Worm (Caenorhabditis elegans) whole organism, late embryonic: ENCODE results near the gene pcp-1.

Experiments
- C08G9.2 ChIP-seq: sonication (generic microtip); optimal IDR thresholded peaks from 2 replicates; lab custom pipeline; 2016; ENCODE audit warnings: mild to moderate bottlenecking, missing genetic modification characterization, moderate library complexity, missing compliant biosample characterization
- F13H6.1 ChIP-seq: sonication (generic microtip); optimal IDR thresholded peaks from 2 replicates; lab custom pipeline; 2016; ENCODE audit warnings: missing genetic modification characterization, missing compliant biosample characterization
- K02D7.2 ChIP-seq: sonication (generic microtip); optimal IDR thresholded peaks from 2 replicates; lab custom pipeline; 2017; ENCODE audit warnings: mild to moderate bottlenecking, missing genetic modification characterization, missing compliant biosample characterization
- T23F11.4 ChIP-seq: fragments of 200-800 bp; sonication (Bioruptor generic); optimal IDR thresholded peaks from 2 replicates; lab custom pipeline; 2018; ENCODE audit warnings: mild to moderate bottlenecking, missing genetic modification characterization, missing compliant biosample characterization
- Y22D7AL.16 ChIP-seq: sonication (generic microtip); optimal IDR thresholded peaks from 2 replicates; lab custom pipeline; 2016; ENCODE audit warnings: missing genetic modification characterization, missing compliant biosample characterization
- ahr-1 ChIP-seq: sonication (generic microtip); optimal IDR thresholded peaks from 2 replicates; lab custom pipeline; 2016; ENCODE audit warnings: missing genetic modification characterization, missing compliant biosample characterization
- ama-1 ChIP-seq: fragments of 150-350 bp; optimal IDR thresholded peaks from 2 replicates; lab custom pipeline; 2014
- ceh-14 ChIP-seq: sonication (generic microtip); optimal IDR thresholded peaks from 2 replicates; lab custom pipeline; 2016; ENCODE audit warnings: missing genotype, missing genetic modification characterization, missing compliant biosample characterization
- ceh-18 ChIP-seq: sonication (generic microtip); optimal IDR thresholded peaks from 2 replicates; lab custom pipeline; 2016; ENCODE audit warnings: missing genetic modification characterization, missing compliant biosample characterization
- ceh-19 ChIP-seq: fragments of 200-800 bp; sonication (Bioruptor generic); optimal IDR thresholded peaks from 2 replicates; lab custom pipeline; 2018; ENCODE audit warnings: mild to moderate bottlenecking, missing genetic modification characterization, missing compliant biosample characterization
- ceh-2 ChIP-seq: sonication (generic microtip); optimal IDR thresholded peaks from 2 replicates; lab custom pipeline; 2016; ENCODE audit warnings: missing genotype, missing genetic modification characterization, missing compliant biosample characterization
- ceh-22 ChIP-seq: sonication (generic microtip); optimal IDR thresholded peaks from 2 replicates; lab custom pipeline; 2017; ENCODE audit warnings: missing biosample characterization, missing genetic modification characterization
- ceh-30 ChIP-seq: fragments of 150-350 bp; optimal IDR thresholded peaks from 2 replicates; lab custom pipeline; 2014; ENCODE audit warnings: missing biosample characterization, missing genetic modification characterization
- ceh-31 ChIP-seq: sonication (generic microtip); optimal IDR thresholded peaks from 2 replicates; lab custom pipeline; 2016; ENCODE audit warnings: missing genetic modification characterization, missing compliant biosample characterization
- ceh-34 ChIP-seq: sonication (generic microtip); optimal IDR thresholded peaks from 2 replicates; lab custom pipeline; 2016; ENCODE audit warnings: mild to moderate bottlenecking, missing genetic modification characterization, missing compliant biosample characterization
- ceh-45 ChIP-seq: fragments of 200-800 bp; sonication (Bioruptor generic); IDR thresholded peaks from 2 replicates; pipeline ENCODE4 v1.3.6; 2022; ENCODE audit warnings: missing genetic modification reagents, missing genetic modification characterization, missing compliant biosample characterization
- ceh-9 ChIP-seq: sonication (generic microtip); optimal IDR thresholded peaks from 2 replicates; lab custom pipeline; 2016; ENCODE audit warnings: mild to moderate bottlenecking, missing genetic modification characterization, inconsistent platforms, missing compliant biosample characterization
- dmd-4 ChIP-seq: sonication (generic microtip); optimal IDR thresholded peaks from 2 replicates; lab custom pipeline; 2016; ENCODE audit warnings: borderline replicate concordance, missing genetic modification characterization, missing compliant biosample characterization
- fax-1 ChIP-seq: sonication (generic microtip); optimal IDR thresholded peaks from 2 replicates; lab custom pipeline; 2016; ENCODE audit warnings: missing genotype, missing genetic modification characterization, missing compliant biosample characterization
- hlh-8 ChIP-seq: sonication (generic microtip); optimal IDR thresholded peaks from 2 replicates; lab custom pipeline; 2016; ENCODE audit warnings: missing genotype, missing genetic modification characterization, missing compliant biosample characterization
- lim-6 ChIP-seq: sonication (generic microtip); optimal IDR thresholded peaks from 2 replicates; lab custom pipeline; 2016; ENCODE audit warnings: missing genetic modification characterization, missing compliant biosample characterization
- nfya-1 ChIP-seq: sonication (generic microtip); optimal IDR thresholded peaks from 2 replicates; lab custom pipeline; 2017; ENCODE audit warnings: missing genetic modification characterization, mild to moderate bottlenecking, missing compliant biosample characterization, antibody characterized with exemption, moderate library complexity
- npax-4 ChIP-seq: sonication (generic microtip); optimal IDR thresholded peaks from 2 replicates; lab custom pipeline; 2016; ENCODE audit warnings: missing genetic modification characterization, missing compliant biosample characterization
- pat-9 ChIP-seq: fragments of 200-800 bp; sonication (Bioruptor generic); optimal IDR thresholded peaks from 2 replicates; lab custom pipeline; 2018; ENCODE audit warnings: mild to moderate bottlenecking, missing genetic modification characterization, moderate library complexity, missing compliant biosample characterization
- pax-1 ChIP-seq: fragments of 150-350 bp; optimal IDR thresholded peaks from 2 replicates; lab custom pipeline; 2014; ENCODE audit warnings: missing biosample characterization, missing genetic modification characterization
- pha-2 ChIP-seq: sonication (generic microtip); optimal IDR thresholded peaks from 2 replicates; lab custom pipeline; 2017; ENCODE audit warnings: mild to moderate bottlenecking, missing genetic modification characterization, missing compliant biosample characterization
- pha-4 ChIP-seq: fragments of 150-350 bp; optimal IDR thresholded peaks from 2 replicates; lab custom pipeline; 2018; ENCODE audit warnings: missing biosample characterization, missing genetic modification reagents, missing genetic modification characterization
- ref-2 ChIP-seq: sonication (generic microtip); optimal IDR thresholded peaks from 2 replicates; lab custom pipeline; 2016; ENCODE audit warnings: missing genetic modification characterization, missing compliant biosample characterization
- rnt-1 ChIP-seq: sonication (generic microtip); optimal IDR thresholded peaks from 2 replicates; lab custom pipeline; 2016; ENCODE audit warnings: missing genetic modification characterization, missing compliant biosample characterization
- sdc-2 ChIP-seq: sonication (generic microtip); optimal IDR thresholded peaks from 2 replicates; lab custom pipeline; 2016; ENCODE audit warnings: missing genotype, missing genetic modification characterization, missing compliant biosample characterization
- sox-2 ChIP-seq: fragments of 200-800 bp; sonication (Bioruptor generic); IDR thresholded peaks from 2 replicates; pipeline ENCODE4 v1.3.6; 2022; ENCODE audit warnings: missing genetic modification reagents, missing genetic modification characterization, missing compliant biosample characterization
- sox-4 ChIP-seq: sonication (generic microtip); optimal IDR thresholded peaks from 2 replicates; lab custom pipeline; 2017; ENCODE audit warnings: mild to moderate bottlenecking, missing genetic modification characterization, inconsistent platforms, missing compliant biosample characterization
- syd-9 ChIP-seq: sonication (generic microtip); optimal IDR thresholded peaks from 2 replicates; lab custom pipeline; 2016; ENCODE audit warnings: mild to moderate bottlenecking, missing genetic modification characterization, moderate library complexity, missing compliant biosample characterization
- tbx-2 ChIP-seq: sonication (generic microtip); optimal IDR thresholded peaks from 2 replicates; lab custom pipeline; 2016; ENCODE audit warnings: missing genetic modification characterization, missing compliant biosample characterization
- ttx-3 ChIP-seq: sonication (generic microtip); optimal IDR thresholded peaks from 2 replicates; lab custom pipeline; 2016; ENCODE audit warnings: missing genetic modification reagents, missing genetic modification characterization, missing compliant biosample characterization
- unc-3 ChIP-seq, 2 experiments: fragments of 200-800 bp in 1 of 2; sonication (Bioruptor generic) in 1 of 2; sonication (generic microtip) in 1 of 2; conservative IDR thresholded peaks in 1 of 2; optimal IDR thresholded peaks in 1 of 2; 2 replicates each; pipeline versions ENCODE4 v1.3.6 to Lab custom; 2016 to 2022; ENCODE audit warnings: missing compliant biosample characterization in 2 of 2, missing genetic modification characterization in 2 of 2, missing genetic modification reagents in 1 of 2
- unc-42 ChIP-seq: sonication (generic microtip); optimal IDR thresholded peaks from 2 replicates; lab custom pipeline; 2016; ENCODE audit warnings: missing genotype, missing genetic modification characterization, missing compliant biosample characterization
- unc-55 ChIP-seq: sonication (generic microtip); optimal IDR thresholded peaks from 2 replicates; lab custom pipeline; 2017; ENCODE audit warnings: missing biosample characterization, missing genetic modification reagents, missing genetic modification characterization

The pcp-1 gene

ce11 chrIII:7724433-7724832, 34.3 kb upstream of the pcp-1 start:
- TF ChIP-seq pha-4 (tag; lab: Kevin White, UChicago): no peak
- TF ChIP-seq ceh-19 (GFP tag; lab: Kevin White, UChicago): peak; percentile 31
- peak; percentile 25 for TF ChIP-seq unc-42 (tag; lab: Kevin White, UChicago)
- TF ChIP-seq ceh-34 (tag; lab: Kevin White, UChicago): peak; percentile 50

- TF ChIP-seq nfya-1 (peak; percentile 34), ceh-45 (GFP tag; lab: Robert Waterston, UW) (no peak), ceh-31 (tag; lab: Kevin White, UChicago) (peak; percentile 18), unc-42 (tag; lab: Kevin White, UChicago) (peak; percentile 54), sox-2 (GFP tag; lab: Robert Waterston, UW) (peak; percentile 47)
These were observed 33.0 kb upstream of the pcp-1 start for ce11 chrIII:7725483-7726250.

- TF ChIP-seq tbx-2 (no peak), ttx-3 (tag; lab: Kevin White, UChicago) (no peak), sdc-2 (tag; lab: Kevin White, UChicago) (no peak), sox-4 (no peak), ceh-31 (tag; lab: Kevin White, UChicago) (no peak), ceh-9 (tag; lab: Kevin White, UChicago) (no peak), ref-2 (tag; lab: Kevin White, UChicago) (no peak), ceh-22 (tag; lab: Kevin White, UChicago) (no peak), fax-1 (tag; lab: Kevin White, UChicago) (no peak), T23F11.4 (GFP tag; lab: Kevin White, UChicago) (no peak)
These were observed 32.2 kb upstream of the pcp-1 start for ce11 chrIII:7726500-7726899.

DNA sequence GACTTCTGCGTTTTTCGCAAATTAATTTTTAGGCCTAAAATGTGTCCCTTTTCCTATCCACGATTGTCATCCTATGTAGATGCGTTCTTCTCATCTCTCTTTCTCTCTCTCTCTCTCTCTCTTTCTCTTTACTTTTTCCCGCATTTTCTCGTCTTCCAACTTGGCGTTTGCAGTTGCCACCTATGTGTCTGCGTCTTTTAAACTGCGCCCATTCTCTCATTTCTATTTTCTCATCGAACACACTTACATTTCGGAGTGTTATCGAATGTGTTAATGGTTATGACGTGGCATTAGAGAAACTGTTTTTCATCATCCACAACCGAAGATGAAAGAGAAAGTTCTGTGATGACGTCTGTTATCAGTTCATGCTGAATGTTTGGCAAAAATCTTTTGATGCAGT, 30.2 kb upstream of the pcp-1 start:
- TF ChIP-seq rnt-1 (tag; lab: Kevin White, UChicago) (peak; percentile 13), dmd-4 (tag; lab: Kevin White, UChicago) (no peak), tbx-2 (peak; percentile 31), nfya-1 (peak; percentile 45), ceh-31 (tag; lab: Kevin White, UChicago) (peak; percentile 26), ref-2 (tag; lab: Kevin White, UChicago) (peak; percentile 59), ceh-34 (tag; lab: Kevin White, UChicago) (no peak)

ce11 chrIII:7729062-7729461, 29.6 kb upstream of the pcp-1 start:
- TF ChIP-seq npax-4 (tag; lab: Kevin White, UChicago): peak; percentile 7
- no peak for TF ChIP-seq hlh-8
- no peak for TF ChIP-seq ahr-1 (tag; lab: Kevin White, UChicago)

DNA sequence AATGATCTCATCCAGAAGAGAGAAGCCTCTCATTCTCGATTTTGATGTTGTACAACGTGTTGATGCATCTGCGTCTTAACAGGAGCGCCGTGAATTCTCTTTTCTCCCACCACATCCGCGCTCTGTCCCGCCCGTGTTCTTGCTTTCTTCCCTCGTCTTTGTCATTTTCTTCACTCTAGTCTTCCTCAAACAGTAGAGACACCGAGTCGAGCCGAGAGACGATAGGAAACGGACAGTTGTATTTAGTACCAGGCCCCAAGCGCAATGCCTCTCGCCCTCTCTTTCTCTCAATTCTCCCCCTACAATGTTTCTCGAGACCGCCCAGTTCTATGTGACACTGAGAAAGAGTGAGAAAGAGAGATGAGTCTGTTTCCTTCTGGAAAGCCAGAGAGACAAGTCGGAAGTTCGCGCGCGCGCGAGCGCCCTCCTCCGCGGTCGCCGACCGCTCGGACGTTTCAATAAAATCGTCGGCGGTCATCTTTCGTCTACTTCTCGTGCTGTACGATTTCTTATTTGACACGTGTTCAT, 29.1 kb upstream of the pcp-1 start, which contains the start of gene ZK112.4:
ZK112.4 (minus strand) TSS at position 478 of the 528 bp plus-strand sequence.
- TF ChIP-seq pha-2 (tag; lab: Kevin White, UChicago) (no peak), sox-4 (no peak), Y22D7AL.16 (tag; lab: Kevin White, UChicago) (no peak), ceh-34 (tag; lab: Kevin White, UChicago) (peak; percentile 88), T23F11.4 (GFP tag; lab: Kevin White, UChicago) (peak; percentile 36), unc-55 (GFP tag; lab: Kevin White, UChicago) (peak; percentile 82), ceh-9 (tag; lab: Kevin White, UChicago) (no peak), pat-9 (tag; lab: Kevin White, UChicago) (peak; percentile 2), ceh-22 (tag; lab: Kevin White, UChicago) (no peak), unc-3 (GFP tag; conservative IDR thresholded peaks at IDR 0.05; lab: Robert Waterston, UW) (no peak), unc-3 (tag; optimal IDR thresholded peaks at IDR 0.05; lab: Kevin White, UChicago) (no peak), K02D7.2 (tag; lab: Kevin White, UChicago) (no peak), ceh-14 (peak; percentile 58), npax-4 (tag; lab: Kevin White, UChicago) (no peak), tbx-2 (peak; percentile 73), lim-6 (tag; lab: Kevin White, UChicago) (no peak), syd-9 (tag; lab: Kevin White, UChicago) (peak; percentile 53), ceh-30 (tag; lab: Kevin White, UChicago) (peak; percentile 28), sox-2 (GFP tag; lab: Robert Waterston, UW) (no peak), pax-1 (no peak), F13H6.1 (tag; lab: Kevin White, UChicago) (peak; percentile 77), C08G9.2 (tag; lab: Kevin White, UChicago) (peak; percentile 53), ama-1 (lab: Kevin White, UChicago) (no peak), ceh-18 (tag; lab: Kevin White, UChicago) (peak; percentile 93), ceh-2 (tag; lab: Kevin White, UChicago) (peak; percentile 31), rnt-1 (tag; lab: Kevin White, UChicago) (peak; percentile 83)
